Fruit fly (Drosophila melanogaster): Measurements from ENCODE around the gene Cfp1.

DNA sequence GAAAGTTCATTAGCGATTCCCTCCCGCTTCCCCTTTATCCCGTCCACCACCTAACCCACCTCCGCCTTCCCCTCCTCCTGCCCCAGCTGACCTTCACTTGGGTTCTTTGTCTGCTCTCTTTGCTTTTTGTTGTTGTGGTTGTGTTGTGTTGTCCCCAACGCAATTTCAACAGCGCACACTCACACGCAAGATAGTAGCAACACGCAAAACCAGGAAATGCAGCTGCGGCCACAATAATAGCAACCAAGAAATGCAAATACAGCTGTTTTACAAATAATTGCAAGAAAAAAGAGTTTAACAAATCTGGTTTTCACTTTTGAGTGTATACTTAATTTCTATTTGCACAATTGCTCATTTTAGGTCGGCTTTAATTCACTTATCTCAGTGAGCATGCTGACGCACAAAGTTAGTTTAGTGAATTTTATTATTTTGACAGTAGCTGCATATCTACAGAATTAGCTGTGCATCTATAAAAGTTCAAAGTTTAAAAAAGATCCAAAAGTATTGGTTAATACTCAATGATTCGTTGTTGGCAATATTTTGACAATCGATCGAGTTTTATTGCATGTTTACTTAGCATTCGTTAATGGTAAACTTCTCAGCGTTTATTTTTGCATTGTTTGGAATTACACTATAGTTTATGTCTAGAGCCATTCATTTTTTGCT lies 21.4 kb downstream of the Cfp1 start:
- no peak for TF ChIP-seq psq (optimal IDR thresholded peaks at IDR 0.05)
- TF ChIP-seq pan (optimal IDR thresholded peaks at IDR 0.05), result no peak
- TF ChIP-seq EcR (GFP tag; optimal IDR thresholded peaks at IDR 0.05), result no peak
